Worm (Caenorhabditis elegans) whole organism, L4/young adult: ENCODE measurements around the gene E02A10.4.

Source experiments
- W03F9.2 ChIP-seq: fragments of 150-350 bp; optimal IDR thresholded peaks from 2 replicates; lab custom pipeline; 2014; ENCODE audit warnings: missing biosample characterization, missing genetic modification characterization
- dao-5 ChIP-seq: sonication (generic microtip); optimal IDR thresholded peaks from 2 replicates; lab custom pipeline; 2016; ENCODE audit warnings: missing genotype, missing genetic modification characterization, moderate library complexity, missing compliant biosample characterization
- him-1 ChIP-seq: sonication (generic microtip); optimal IDR thresholded peaks from 2 replicates; lab custom pipeline; 2016; ENCODE audit warnings: missing genotype, missing genetic modification reagents, missing genetic modification characterization, missing compliant biosample characterization

- TF ChIP-seq him-1 (tag; lab: Kevin White, UChicago) (no peak), dao-5 (no peak), W03F9.2 (tag; lab: Kevin White, UChicago) (no peak)
Measured at ce11 chrV:12579299-12579698, 11.5 kb upstream of the E02A10.4 start, which contains the start of gene E02A10.3.
